Worm (Caenorhabditis elegans) whole organism, L1 larva: ENCODE data around the gene K08D8.5.

Experiments used
- efl-3 ChIP-seq: fragments of 200-800 bp; sonication (Bioruptor generic); optimal IDR thresholded peaks from 2 replicates; lab custom pipeline; 2018; ENCODE audit warnings: mild to moderate bottlenecking, missing genetic modification characterization, missing compliant biosample characterization
- nhr-28 ChIP-seq: fragments of 150-350 bp; optimal IDR thresholded peaks from 2 replicates; lab custom pipeline; 2014; ENCODE audit warnings: missing biosample characterization, missing genetic modification characterization
- ztf-11 ChIP-seq, 2 experiments: sonication (generic microtip); optimal IDR thresholded peaks; 2 replicates each; lab custom pipeline; 2016 to 2017; ENCODE audit warnings: missing genetic modification characterization in 2 of 2, missing biosample characterization in 1 of 2, missing compliant biosample characterization in 1 of 2

- TF ChIP-seq nhr-28: no peak
- no peak for TF ChIP-seq efl-3
- TF ChIP-seq ztf-11 (tag; optimal IDR thresholded peaks at IDR 0.05; lab: Kevin White, UChicago): no peak
Observed at ce11 chrIV:12876558-12876957, 35.4 kb downstream of the K08D8.5 start.
